Fruit fly (Drosophila melanogaster) whole organism, prepupa: ENCODE data around the gene CG2698.
A peak's percentile ranks its signal among the peaks of the same experiment; 100 is the strongest.

ENCODE experiments used
- CG1621 ChIP-seq: fragments of 200-800 bp; sonication (Bioruptor generic); optimal IDR thresholded peaks from 3 replicates; lab custom pipeline; 2018; ENCODE audit warnings: missing biosample characterization, mild to moderate bottlenecking, missing genetic modification characterization
- CG8119 ChIP-seq: fragments of 200-800 bp; sonication (Bioruptor generic); IDR thresholded peaks from 3 replicates; pipeline ENCODE4 v1.3.6; 2022; ENCODE audit warnings: missing biosample characterization, missing genetic modification characterization
- OdsH ChIP-seq: fragments of 200-800 bp; sonication (Bioruptor generic); optimal IDR thresholded peaks from 3 replicates; lab custom pipeline; 2016; ENCODE audit warnings: missing biosample characterization, missing genetic modification characterization
- eg ChIP-seq: fragments of 200-800 bp; sonication (Bioruptor generic); IDR thresholded peaks from 3 replicates; pipeline ENCODE4 v1.3.6; 2022; ENCODE audit warnings: missing biosample characterization, missing genetic modification characterization
- ss ChIP-seq, 2 experiments: fragments of 200-800 bp; sonication (Bioruptor generic); optimal IDR thresholded peaks; 2 replicates in 1 of 2; 3 replicates in 1 of 2; lab custom pipeline; 2017 to 2018; ENCODE audit warnings: mild to moderate bottlenecking in 2 of 2, missing biosample characterization in 2 of 2, missing genetic modification characterization in 2 of 2, moderate library complexity in 1 of 2

DNA sequence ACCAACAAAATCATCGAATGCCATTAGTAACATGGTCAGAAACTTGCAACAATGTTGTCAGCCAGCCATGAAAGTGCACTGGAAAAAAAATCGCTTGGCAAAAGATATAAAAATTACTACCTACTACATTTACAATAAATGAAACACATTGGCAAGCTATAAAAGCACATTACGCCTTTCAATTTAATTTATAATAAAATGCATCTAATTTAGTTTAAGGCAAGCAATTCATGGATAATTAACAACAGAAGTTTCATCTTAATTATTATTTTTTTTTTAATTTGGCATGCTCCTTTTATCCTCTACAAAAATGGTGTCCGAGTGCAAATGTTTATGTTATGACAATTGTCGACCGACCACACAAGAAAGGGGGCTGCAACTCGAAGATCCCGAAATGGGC lies 37.6 kb downstream of the CG2698 start:
- TF ChIP-seq ss (GFP tag; optimal IDR thresholded peaks at IDR 0.05; lab: Kevin White, UChicago) (no peak), eg (peak; percentile 43; the same call in 1 of the 3 replicates), CG8119 (GFP tag; lab: Robert Waterston, UW) (peak; percentile 71), OdsH (GFP tag; lab: Kevin White, UChicago) (no peak), CG1621 (tag; lab: Kevin White, UChicago) (no peak)
